Fruit fly (Drosophila melanogaster): ENCODE data around the gene Vps4.
A peak's percentile ranks its signal among the peaks of the same experiment; 100 is the strongest.
"Not testable (repeated sequence)": the region's sequence is repeated elsewhere in the genome, so short reads cannot be mapped to it uniquely, and the experiment has no call there.

Gene Vps4

DNA sequence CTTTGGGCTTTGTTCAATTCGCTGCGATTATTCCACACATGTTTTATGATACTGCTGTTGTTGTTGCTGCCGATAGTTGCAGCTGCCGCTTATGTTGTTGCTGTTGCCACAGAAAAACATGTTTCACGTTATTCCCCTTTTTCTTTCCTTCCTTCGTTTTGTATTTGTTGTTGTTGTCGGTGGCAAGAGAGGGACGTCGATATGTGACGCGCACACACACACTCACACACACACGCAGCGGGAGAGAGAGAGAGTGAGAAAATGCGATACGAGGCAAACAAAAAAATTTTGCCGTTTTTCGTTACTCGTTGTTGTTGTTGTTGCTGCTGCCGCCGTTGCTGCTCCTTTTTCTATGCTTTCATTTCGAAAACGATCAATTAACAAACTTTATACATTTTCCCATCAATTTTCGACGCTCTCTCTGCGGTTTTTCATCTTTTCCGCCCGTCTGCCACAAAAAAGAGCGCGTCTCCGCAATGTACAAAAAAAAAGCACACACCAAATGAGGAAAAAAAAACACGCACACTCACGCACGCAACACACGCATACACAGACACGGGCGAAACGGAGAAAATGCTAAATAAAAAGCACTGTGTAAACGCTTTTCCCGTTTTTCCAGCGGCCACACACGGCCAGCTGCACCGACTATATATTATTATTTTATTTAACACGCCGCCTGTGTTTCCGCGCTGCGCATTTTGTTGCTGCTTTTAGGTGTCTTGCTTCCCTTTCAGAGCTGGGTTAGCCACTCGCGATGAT is 20.9 kb upstream of the Vps4 start (continued):
- no peak for TF ChIP-seq CG31627 (GFP tag; optimal IDR thresholded peaks at IDR 0.05)
- peak; percentile 72 for TF ChIP-seq Ets96B (tag; optimal IDR thresholded peaks at IDR 0.05)
- peak; percentile 66 for TF ChIP-seq CG6163 (GFP tag; IDR thresholded peaks at IDR 0.05)
- peak in 1 of 2 experiments; percentile 85 for TF ChIP-seq salr (GFP tag; optimal IDR thresholded peaks at IDR 0.05)
- TF ChIP-seq pdm3 (GFP tag; optimal IDR thresholded peaks at IDR 0.05), result peak; percentile 17

DNA sequence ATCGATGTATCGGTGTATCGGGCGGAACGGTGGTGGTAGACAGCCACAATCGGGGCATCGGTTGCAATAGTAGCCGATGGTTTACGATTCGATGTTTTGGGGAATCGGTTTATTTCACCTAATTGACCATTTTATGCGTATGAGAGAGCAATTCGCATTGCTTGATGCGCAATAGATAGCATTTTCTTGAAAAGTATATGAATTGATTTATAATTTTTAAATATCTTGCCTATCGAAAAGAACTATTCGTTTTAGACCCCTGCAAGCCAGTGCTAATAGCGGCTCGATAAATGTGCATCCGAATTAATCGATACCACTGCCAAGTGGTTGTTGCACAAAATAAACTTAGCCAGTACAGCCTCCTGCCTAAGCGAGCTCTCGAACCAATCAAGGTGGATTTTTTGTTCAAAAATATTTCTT is 20.3 kb upstream of the Vps4 start, which contains the start of gene mnb:
Gene mnb (minus strand): TSS at position 15 of the 420 bp plus-strand sequence.
- peak; percentile 4 for TF ChIP-seq acj6 (GFP tag; optimal IDR thresholded peaks at IDR 0.05)
- TF ChIP-seq CG9139 (GFP tag; optimal IDR thresholded peaks at IDR 0.05), result no peak
- peak; percentile 7 for TF ChIP-seq CG31627 (GFP tag; optimal IDR thresholded peaks at IDR 0.05)
- peak; percentile 32 for TF ChIP-seq esn (GFP tag; optimal IDR thresholded peaks at IDR 0.05)
- TF ChIP-seq fkh (GFP tag; optimal IDR thresholded peaks at IDR 0.05), result no peak
- TF ChIP-seq eg (GFP tag; IDR thresholded peaks at IDR 0.05), result no peak
- peak; percentile 73 for TF ChIP-seq svp (GFP tag)

DNA sequence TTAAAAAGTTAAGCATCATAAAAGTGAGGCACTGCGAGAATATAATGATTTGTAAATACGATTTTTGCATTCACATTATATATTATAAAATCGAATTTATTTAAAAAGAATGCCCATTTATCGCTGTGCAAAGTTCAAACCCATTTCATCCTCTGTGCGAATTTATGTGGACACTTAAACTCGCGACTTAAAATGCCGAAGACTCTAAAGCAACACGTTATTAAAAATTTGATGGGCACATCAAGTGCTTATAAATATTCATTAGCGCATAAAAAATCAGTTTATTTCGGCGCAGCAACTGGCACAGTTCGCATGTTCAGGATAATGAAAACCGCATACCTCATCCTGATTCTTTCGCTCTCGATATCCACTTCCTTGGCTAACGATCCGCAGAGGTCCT is 19.6 kb upstream of the Vps4 start, which contains the start of gene CG6788:
Gene CG6788 (plus strand): TSS at position 301 of the 400 bp plus-strand sequence.
- no peak for TF ChIP-seq dac (GFP tag; optimal IDR thresholded peaks at IDR 0.05)
- TF ChIP-seq CG6276 (GFP tag; optimal IDR thresholded peaks at IDR 0.05), result no peak
- TF ChIP-seq topi (GFP tag; optimal IDR thresholded peaks at IDR 0.05), result no peak
- TF ChIP-seq CG11294 (GFP tag; IDR thresholded peaks at IDR 0.05), result no peak
- TF ChIP-seq Smox (GFP tag; optimal IDR thresholded peaks at IDR 0.05), result no peak
- TF ChIP-seq CG6792 (GFP tag; optimal IDR thresholded peaks at IDR 0.05), result no peak
- no peak for TF ChIP-seq CG8319 (GFP tag; optimal IDR thresholded peaks at IDR 0.05)
- no peak for TF ChIP-seq CG6163 (GFP tag; IDR thresholded peaks at IDR 0.05)
- no peak for TF ChIP-seq achi (GFP tag; optimal IDR thresholded peaks at IDR 0.05)
- TF ChIP-seq lz (GFP tag; optimal IDR thresholded peaks at IDR 0.05), result no peak
- TF ChIP-seq Sox14 (GFP tag; optimal IDR thresholded peaks at IDR 0.05), result no peak
- no peak for TF ChIP-seq cyc (GFP tag; optimal IDR thresholded peaks at IDR 0.05)

DNA sequence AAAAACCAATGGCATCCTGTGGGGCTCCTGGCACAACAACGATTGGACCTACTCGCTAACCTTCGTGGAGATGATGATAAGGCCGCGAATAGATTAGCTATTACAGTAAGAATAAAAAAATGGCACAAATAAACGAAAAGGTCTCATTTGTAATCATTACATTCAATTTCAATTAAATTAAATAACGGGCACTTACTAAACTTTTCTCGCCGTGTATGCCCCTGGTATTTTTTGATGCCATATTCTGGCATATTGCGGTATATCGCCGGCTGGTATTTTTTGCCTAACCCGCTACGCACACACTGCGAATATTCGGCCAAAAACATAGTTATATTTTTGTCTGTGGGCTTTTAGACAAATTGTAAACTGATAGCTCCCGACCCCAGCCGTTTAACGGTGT is 18.2 kb upstream of the Vps4 start, which contains the start of gene Gss1:
Gene Gss1 (plus strand): TSS at position 301 of the 400 bp plus-strand sequence.
- TF ChIP-seq Met (GFP tag; optimal IDR thresholded peaks at IDR 0.05); svp (GFP tag); CG7368 (GFP tag; optimal IDR thresholded peaks at IDR 0.05): not testable (repeated sequence)

DNA sequence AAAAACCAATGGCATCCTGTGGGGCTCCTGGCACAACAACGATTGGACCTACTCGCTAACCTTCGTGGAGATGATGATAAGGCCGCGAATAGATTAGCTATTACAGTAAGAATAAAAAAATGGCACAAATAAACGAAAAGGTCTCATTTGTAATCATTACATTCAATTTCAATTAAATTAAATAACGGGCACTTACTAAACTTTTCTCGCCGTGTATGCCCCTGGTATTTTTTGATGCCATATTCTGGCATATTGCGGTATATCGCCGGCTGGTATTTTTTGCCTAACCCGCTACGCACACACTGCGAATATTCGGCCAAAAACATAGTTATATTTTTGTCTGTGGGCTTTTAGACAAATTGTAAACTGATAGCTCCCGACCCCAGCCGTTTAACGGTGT is 8.1 kb upstream of the Vps4 start, which contains the start of gene Gss2:
Gene Gss2 (plus strand): TSS at position 301 of the 400 bp plus-strand sequence.
- TF ChIP-seq CG32006 (GFP tag; optimal IDR thresholded peaks at IDR 0.05); Ets96B (tag; optimal IDR thresholded peaks at IDR 0.05); CG15336 (GFP tag; IDR thresholded peaks at IDR 0.05): not testable (repeated sequence)

DNA sequence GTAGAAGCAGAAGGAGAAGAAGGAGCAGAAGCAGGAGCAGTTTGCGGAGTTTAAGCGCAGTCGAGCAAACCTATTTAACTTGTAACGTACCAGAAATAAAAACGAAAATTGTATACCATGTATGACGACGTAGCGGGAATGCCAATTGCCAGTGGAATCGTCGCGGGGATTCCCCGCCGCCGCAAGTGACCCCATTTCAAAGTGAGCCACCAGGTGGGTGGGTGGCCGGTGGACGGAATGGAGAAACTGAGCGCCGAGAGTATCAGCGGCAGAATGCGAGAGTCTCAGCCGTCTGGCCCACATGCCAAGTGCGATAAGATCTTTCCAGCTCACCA is 3.1 kb downstream of the Vps4 start:
- TF ChIP-seq CG3032 (tag; optimal IDR thresholded peaks at IDR 0.05) (no peak), cyc (GFP tag; optimal IDR thresholded peaks at IDR 0.05) (no peak), Ets21C (GFP tag; optimal IDR thresholded peaks at IDR 0.05) (no peak), Eip93F (GFP tag; optimal IDR thresholded peaks at IDR 0.05) (no peak), CG3919 (GFP tag; optimal IDR thresholded peaks at IDR 0.05) (no peak), OdsH (GFP tag; optimal IDR thresholded peaks at IDR 0.05) (no peak), Met (GFP tag; optimal IDR thresholded peaks at IDR 0.05) (no peak), CG8632 (GFP tag; optimal IDR thresholded peaks at IDR 0.05) (no peak), CG8319 (GFP tag; optimal IDR thresholded peaks at IDR 0.05) (no peak), Ets96B (tag; optimal IDR thresholded peaks at IDR 0.05) (no peak), CG11762 (GFP tag; optimal IDR thresholded peaks at IDR 0.05; ENCODE audit: insufficient read depth) (no peak), CG6276 (GFP tag; optimal IDR thresholded peaks at IDR 0.05) (no peak), salr (GFP tag; optimal IDR thresholded peaks at IDR 0.05) (no peak), CG32006 (GFP tag; optimal IDR thresholded peaks at IDR 0.05) (no peak), CG6792 (GFP tag; optimal IDR thresholded peaks at IDR 0.05) (no peak), CG31627 (GFP tag; optimal IDR thresholded peaks at IDR 0.05) (no peak), ss (GFP tag; optimal IDR thresholded peaks at IDR 0.05) (no peak), CG11294 (GFP tag; IDR thresholded peaks at IDR 0.05) (no peak), Eip75B (GFP tag; optimal IDR thresholded peaks at IDR 0.05) (no peak)

Data from whole organism, prepupa.